Worm (Caenorhabditis elegans) whole organism, late embryonic: ENCODE data around the gene ttc-4.

Experiments
- C08G9.2 ChIP-seq: sonication (generic microtip); optimal IDR thresholded peaks from 2 replicates; lab custom pipeline; 2016; ENCODE audit warnings: mild to moderate bottlenecking, missing genetic modification characterization, moderate library complexity, missing compliant biosample characterization
- K02D7.2 ChIP-seq: sonication (generic microtip); optimal IDR thresholded peaks from 2 replicates; lab custom pipeline; 2017; ENCODE audit warnings: mild to moderate bottlenecking, missing genetic modification characterization, missing compliant biosample characterization
- T23F11.4 ChIP-seq: fragments of 200-800 bp; sonication (Bioruptor generic); optimal IDR thresholded peaks from 2 replicates; lab custom pipeline; 2018; ENCODE audit warnings: mild to moderate bottlenecking, missing genetic modification characterization, missing compliant biosample characterization
- Y22D7AL.16 ChIP-seq: sonication (generic microtip); optimal IDR thresholded peaks from 2 replicates; lab custom pipeline; 2016; ENCODE audit warnings: missing genetic modification characterization, missing compliant biosample characterization
- ahr-1 ChIP-seq: sonication (generic microtip); optimal IDR thresholded peaks from 2 replicates; lab custom pipeline; 2016; ENCODE audit warnings: missing genetic modification characterization, missing compliant biosample characterization
- ama-1 ChIP-seq: fragments of 150-350 bp; optimal IDR thresholded peaks from 2 replicates; lab custom pipeline; 2014
- ceh-14 ChIP-seq: sonication (generic microtip); optimal IDR thresholded peaks from 2 replicates; lab custom pipeline; 2016; ENCODE audit warnings: missing genotype, missing genetic modification characterization, missing compliant biosample characterization
- ceh-18 ChIP-seq: sonication (generic microtip); optimal IDR thresholded peaks from 2 replicates; lab custom pipeline; 2016; ENCODE audit warnings: missing genetic modification characterization, missing compliant biosample characterization
- ceh-19 ChIP-seq: fragments of 200-800 bp; sonication (Bioruptor generic); optimal IDR thresholded peaks from 2 replicates; lab custom pipeline; 2018; ENCODE audit warnings: mild to moderate bottlenecking, missing genetic modification characterization, missing compliant biosample characterization
- ceh-2 ChIP-seq: sonication (generic microtip); optimal IDR thresholded peaks from 2 replicates; lab custom pipeline; 2016; ENCODE audit warnings: missing genotype, missing genetic modification characterization, missing compliant biosample characterization
- ceh-22 ChIP-seq: sonication (generic microtip); optimal IDR thresholded peaks from 2 replicates; lab custom pipeline; 2017; ENCODE audit warnings: missing biosample characterization, missing genetic modification characterization
- ceh-24 ChIP-seq: sonication (generic microtip); optimal IDR thresholded peaks from 2 replicates; lab custom pipeline; 2016; ENCODE audit warnings: mild to moderate bottlenecking, missing genetic modification characterization, missing compliant biosample characterization
- ceh-30 ChIP-seq: fragments of 150-350 bp; optimal IDR thresholded peaks from 2 replicates; lab custom pipeline; 2014; ENCODE audit warnings: missing biosample characterization, missing genetic modification characterization
- ceh-31 ChIP-seq: sonication (generic microtip); optimal IDR thresholded peaks from 2 replicates; lab custom pipeline; 2016; ENCODE audit warnings: missing genetic modification characterization, missing compliant biosample characterization
- ceh-34 ChIP-seq: sonication (generic microtip); optimal IDR thresholded peaks from 2 replicates; lab custom pipeline; 2016; ENCODE audit warnings: mild to moderate bottlenecking, missing genetic modification characterization, missing compliant biosample characterization
- ceh-45 ChIP-seq: fragments of 200-800 bp; sonication (Bioruptor generic); IDR thresholded peaks from 2 replicates; pipeline ENCODE4 v1.3.6; 2022; ENCODE audit warnings: missing genetic modification reagents, missing genetic modification characterization, missing compliant biosample characterization
- ceh-48 ChIP-seq: sonication (generic microtip); optimal IDR thresholded peaks from 2 replicates; lab custom pipeline; 2016; ENCODE audit warnings: missing genetic modification characterization, inconsistent platforms, missing compliant biosample characterization
- ceh-6 ChIP-seq: fragments of 200-800 bp; sonication (Bioruptor generic); optimal IDR thresholded peaks from 2 replicates; lab custom pipeline; 2018; ENCODE audit warnings: mild to moderate bottlenecking, missing genetic modification characterization, missing compliant biosample characterization
- ceh-9 ChIP-seq: sonication (generic microtip); optimal IDR thresholded peaks from 2 replicates; lab custom pipeline; 2016; ENCODE audit warnings: mild to moderate bottlenecking, missing genetic modification characterization, inconsistent platforms, missing compliant biosample characterization
- che-1 ChIP-seq: sonication (generic microtip); optimal IDR thresholded peaks from 2 replicates; lab custom pipeline; 2016; ENCODE audit warnings: mild to moderate bottlenecking, missing genetic modification characterization, missing compliant biosample characterization
- dmd-4 ChIP-seq: sonication (generic microtip); optimal IDR thresholded peaks from 2 replicates; lab custom pipeline; 2016; ENCODE audit warnings: borderline replicate concordance, missing genetic modification characterization, missing compliant biosample characterization
- elt-2 ChIP-seq: sonication (generic microtip); optimal IDR thresholded peaks from 2 replicates; lab custom pipeline; 2016; ENCODE audit warnings: missing genetic modification reagents, missing genetic modification characterization, missing compliant biosample characterization
- elt-4 ChIP-seq: sonication (generic microtip); optimal IDR thresholded peaks from 2 replicates; lab custom pipeline; 2016; ENCODE audit warnings: missing genetic modification characterization, missing compliant biosample characterization
- eyg-1 ChIP-seq: sonication (generic microtip); optimal IDR thresholded peaks from 2 replicates; lab custom pipeline; 2016; ENCODE audit warnings: missing genotype, missing genetic modification characterization, missing compliant biosample characterization
- fax-1 ChIP-seq: sonication (generic microtip); optimal IDR thresholded peaks from 2 replicates; lab custom pipeline; 2016; ENCODE audit warnings: missing genotype, missing genetic modification characterization, missing compliant biosample characterization
- fkh-10 ChIP-seq: fragments of 150-350 bp; optimal IDR thresholded peaks from 2 replicates; lab custom pipeline; 2014; ENCODE audit warnings: missing biosample characterization, missing genetic modification reagents, missing genetic modification characterization
- gmeb-2 ChIP-seq: sonication (generic microtip); optimal IDR thresholded peaks from 2 replicates; lab custom pipeline; 2016; ENCODE audit warnings: missing genetic modification characterization, inconsistent platforms, missing compliant biosample characterization
- hlh-13 ChIP-seq: fragments of 200-800 bp; sonication (Bioruptor generic); optimal IDR thresholded peaks from 2 replicates; lab custom pipeline; 2018; ENCODE audit warnings: mild to moderate bottlenecking, missing genetic modification characterization, missing compliant biosample characterization
- hlh-15 ChIP-seq: sonication (generic microtip); optimal IDR thresholded peaks from 2 replicates; lab custom pipeline; 2016; ENCODE audit warnings: missing genetic modification characterization, missing compliant biosample characterization
- hlh-30 ChIP-seq: sonication (generic microtip); optimal IDR thresholded peaks from 2 replicates; lab custom pipeline; 2017; ENCODE audit warnings: antibody characterized with exemption, missing genetic modification characterization, missing compliant biosample characterization; ENCODE audit not compliant: insufficient read depth
- hlh-6 ChIP-seq: sonication (generic microtip); optimal IDR thresholded peaks from 2 replicates; lab custom pipeline; 2016; ENCODE audit warnings: missing genotype, missing genetic modification characterization, missing compliant biosample characterization
- hlh-8 ChIP-seq: sonication (generic microtip); optimal IDR thresholded peaks from 2 replicates; lab custom pipeline; 2016; ENCODE audit warnings: missing genotype, missing genetic modification characterization, missing compliant biosample characterization
- lim-6 ChIP-seq: sonication (generic microtip); optimal IDR thresholded peaks from 2 replicates; lab custom pipeline; 2016; ENCODE audit warnings: missing genetic modification characterization, missing compliant biosample characterization
- madf-2 ChIP-seq: sonication (generic microtip); optimal IDR thresholded peaks from 2 replicates; lab custom pipeline; 2017; ENCODE audit warnings: missing genetic modification characterization, missing compliant biosample characterization
- nfya-1 ChIP-seq: sonication (generic microtip); optimal IDR thresholded peaks from 2 replicates; lab custom pipeline; 2017; ENCODE audit warnings: missing genetic modification characterization, mild to moderate bottlenecking, missing compliant biosample characterization, antibody characterized with exemption, moderate library complexity
- nhr-11 ChIP-seq: fragments of 150-350 bp; optimal IDR thresholded peaks from 2 replicates; lab custom pipeline; 2014; ENCODE audit warnings: missing biosample characterization, missing genetic modification characterization
- odd-2 ChIP-seq: sonication (generic microtip); optimal IDR thresholded peaks from 2 replicates; lab custom pipeline; 2017; ENCODE audit warnings: antibody characterized with exemption, mild to moderate bottlenecking, missing genetic modification characterization, missing compliant biosample characterization
- pag-3 ChIP-seq: sonication (generic microtip); optimal IDR thresholded peaks from 2 replicates; lab custom pipeline; 2016; ENCODE audit warnings: missing compliant biosample characterization, missing genetic modification characterization, borderline replicate concordance
- pat-9 ChIP-seq: fragments of 200-800 bp; sonication (Bioruptor generic); optimal IDR thresholded peaks from 2 replicates; lab custom pipeline; 2018; ENCODE audit warnings: mild to moderate bottlenecking, missing genetic modification characterization, moderate library complexity, missing compliant biosample characterization
- pax-1 ChIP-seq: fragments of 150-350 bp; optimal IDR thresholded peaks from 2 replicates; lab custom pipeline; 2014; ENCODE audit warnings: missing biosample characterization, missing genetic modification characterization
- pha-2 ChIP-seq: sonication (generic microtip); optimal IDR thresholded peaks from 2 replicates; lab custom pipeline; 2017; ENCODE audit warnings: mild to moderate bottlenecking, missing genetic modification characterization, missing compliant biosample characterization
- pha-4 ChIP-seq: fragments of 150-350 bp; optimal IDR thresholded peaks from 2 replicates; lab custom pipeline; 2018; ENCODE audit warnings: missing biosample characterization, missing genetic modification reagents, missing genetic modification characterization
- pqm-1 ChIP-seq: sonication (generic microtip); optimal IDR thresholded peaks from 2 replicates; lab custom pipeline; 2016; ENCODE audit warnings: missing genetic modification characterization, missing compliant biosample characterization
- pros-1 ChIP-seq: fragments of 150-350 bp; optimal IDR thresholded peaks from 2 replicates; lab custom pipeline; 2014; ENCODE audit warnings: missing biosample characterization, missing genetic modification reagents, missing genetic modification characterization
- rnt-1 ChIP-seq: sonication (generic microtip); optimal IDR thresholded peaks from 2 replicates; lab custom pipeline; 2016; ENCODE audit warnings: missing genetic modification characterization, missing compliant biosample characterization
- sdc-2 ChIP-seq: sonication (generic microtip); optimal IDR thresholded peaks from 2 replicates; lab custom pipeline; 2016; ENCODE audit warnings: missing genotype, missing genetic modification characterization, missing compliant biosample characterization
- sox-2 ChIP-seq: fragments of 200-800 bp; sonication (Bioruptor generic); IDR thresholded peaks from 2 replicates; pipeline ENCODE4 v1.3.6; 2022; ENCODE audit warnings: missing genetic modification reagents, missing genetic modification characterization, missing compliant biosample characterization
- sox-4 ChIP-seq: sonication (generic microtip); optimal IDR thresholded peaks from 2 replicates; lab custom pipeline; 2017; ENCODE audit warnings: mild to moderate bottlenecking, missing genetic modification characterization, inconsistent platforms, missing compliant biosample characterization
- syd-9 ChIP-seq: sonication (generic microtip); optimal IDR thresholded peaks from 2 replicates; lab custom pipeline; 2016; ENCODE audit warnings: mild to moderate bottlenecking, missing genetic modification characterization, moderate library complexity, missing compliant biosample characterization
- ttx-3 ChIP-seq: sonication (generic microtip); optimal IDR thresholded peaks from 2 replicates; lab custom pipeline; 2016; ENCODE audit warnings: missing genetic modification reagents, missing genetic modification characterization, missing compliant biosample characterization
- unc-3 ChIP-seq, 2 experiments: fragments of 200-800 bp in 1 of 2; sonication (Bioruptor generic) in 1 of 2; sonication (generic microtip) in 1 of 2; conservative IDR thresholded peaks in 1 of 2; optimal IDR thresholded peaks in 1 of 2; 2 replicates each; pipeline versions ENCODE4 v1.3.6 to Lab custom; 2016 to 2022; ENCODE audit warnings: missing compliant biosample characterization in 2 of 2, missing genetic modification characterization in 2 of 2, missing genetic modification reagents in 1 of 2
- unc-42 ChIP-seq: sonication (generic microtip); optimal IDR thresholded peaks from 2 replicates; lab custom pipeline; 2016; ENCODE audit warnings: missing genotype, missing genetic modification characterization, missing compliant biosample characterization
- unc-55 ChIP-seq: sonication (generic microtip); optimal IDR thresholded peaks from 2 replicates; lab custom pipeline; 2017; ENCODE audit warnings: missing biosample characterization, missing genetic modification reagents, missing genetic modification characterization

Gene ttc-4

DNA sequence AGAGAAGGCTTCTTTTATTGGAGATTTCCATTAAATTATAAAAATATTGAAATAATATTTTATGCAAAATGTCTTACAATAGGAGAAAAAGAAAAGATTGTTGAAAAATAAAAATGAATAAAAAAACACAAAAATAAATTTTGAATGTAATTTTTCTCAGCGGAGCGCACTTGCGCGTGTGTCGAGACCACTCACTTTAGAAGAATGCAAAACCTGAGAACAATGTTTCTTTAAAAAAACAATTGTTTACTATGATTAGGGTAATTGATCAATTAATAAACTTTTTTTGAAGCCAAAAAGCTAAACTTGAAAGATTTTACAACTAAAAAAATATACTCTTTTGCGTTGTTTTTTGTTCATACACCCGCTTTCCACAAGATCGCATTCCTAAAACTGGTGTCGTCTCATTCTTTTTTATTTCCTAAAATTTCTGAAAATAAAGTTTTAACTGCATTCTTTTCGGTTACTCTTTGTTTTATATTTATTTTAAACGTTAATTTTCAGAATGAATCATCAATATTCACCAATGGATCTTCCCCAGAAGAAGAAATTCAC, at the start of gene ttc-4:
Gene ttc-4 (plus strand): TSS at position 505 of the 555 bp plus-strand sequence.
- TF ChIP-seq ceh-2 (tag; lab: Kevin White, UChicago) (peak; percentile 33), pha-2 (no peak), fax-1 (tag; lab: Kevin White, UChicago) (peak; percentile 8), ceh-9 (tag; lab: Kevin White, UChicago) (no peak), hlh-15 (tag; lab: Kevin White, UChicago) (no peak), ceh-14 (tag; lab: Kevin White, UChicago) (peak; percentile 52), hlh-13 (GFP tag; lab: Kevin White, UChicago) (no peak), unc-3 (GFP tag; conservative IDR thresholded peaks at IDR 0.05; lab: Robert Waterston, UW) (no peak), unc-3 (tag; optimal IDR thresholded peaks at IDR 0.05; lab: Kevin White, UChicago) (no peak), syd-9 (tag; lab: Kevin White, UChicago) (no peak), unc-55 (GFP tag; lab: Kevin White, UChicago) (no peak), ceh-48 (tag; lab: Kevin White, UChicago) (no peak), K02D7.2 (tag; lab: Kevin White, UChicago) (no peak), madf-2 (tag; lab: Kevin White, UChicago) (no peak), odd-2 (tag; lab: Kevin White, UChicago) (no peak), C08G9.2 (tag; lab: Kevin White, UChicago) (peak; percentile 71), eyg-1 (no peak), ceh-19 (GFP tag; lab: Kevin White, UChicago) (no peak), pros-1 (no peak), sdc-2 (tag; lab: Kevin White, UChicago) (no peak), pat-9 (tag; lab: Kevin White, UChicago) (no peak), gmeb-2 (no peak), nfya-1 (no peak), sox-2 (no peak), hlh-8 (tag; lab: Kevin White, UChicago) (peak; percentile 58), fkh-10 (GFP tag; lab: Kevin White, UChicago) (no peak), pax-1 (tag; lab: Kevin White, UChicago) (no peak), Y22D7AL.16 (tag; lab: Kevin White, UChicago) (no peak), dmd-4 (tag; lab: Kevin White, UChicago) (no peak), pha-4 (tag; lab: Kevin White, UChicago) (no peak), ceh-45 (GFP tag; lab: Robert Waterston, UW) (no peak), pag-3 (no peak), T23F11.4 (no peak), ceh-24 (tag; lab: Kevin White, UChicago) (no peak), elt-4 (tag; lab: Kevin White, UChicago) (no peak), ttx-3 (tag; lab: Kevin White, UChicago) (no peak), rnt-1 (peak; percentile 33), nhr-11 (tag; lab: Kevin White, UChicago) (no peak), hlh-6 (tag; lab: Kevin White, UChicago) (no peak), unc-42 (tag; lab: Kevin White, UChicago) (peak; percentile 64), ceh-22 (tag; lab: Kevin White, UChicago) (no peak), ceh-34 (tag; lab: Kevin White, UChicago) (peak; percentile 45), ahr-1 (tag; lab: Kevin White, UChicago) (peak; percentile 22), ceh-31 (tag; lab: Kevin White, UChicago) (peak; percentile 90), che-1 (tag; lab: Kevin White, UChicago) (no peak), ceh-6 (GFP tag; lab: Kevin White, UChicago) (no peak), ceh-18 (tag; lab: Kevin White, UChicago) (no peak), sox-4 (tag; lab: Kevin White, UChicago) (no peak), hlh-30 (tag; lab: Kevin White, UChicago) (no peak), ama-1 (lab: Kevin White, UChicago) (no peak), elt-2 (peak; percentile 90), ceh-30 (tag; lab: Kevin White, UChicago) (no peak), pqm-1 (tag; lab: Kevin White, UChicago) (no peak), lim-6 (peak; percentile 27)
